Worm (Caenorhabditis elegans) whole organism, young adult: ENCODE results near the gene C03G6.21.
"Not testable (repeated sequence)": the region's sequence is repeated elsewhere in the genome, so short reads cannot be mapped to it uniquely, and the experiment has no call there.

Experiments
- B0019.2 ChIP-seq: fragments of 200-800 bp; sonication (Bioruptor generic); conservative IDR thresholded peaks from 2 replicates; pipeline ENCODE4 v1.3.6; 2022; ENCODE audit warnings: missing genetic modification reagents, missing genetic modification characterization, missing compliant biosample characterization
- B0035.1 ChIP-seq: sonication (generic microtip); optimal IDR thresholded peaks from 2 replicates; lab custom pipeline; 2016; ENCODE audit warnings: missing genetic modification characterization, mild to moderate bottlenecking, missing compliant biosample characterization, missing genotype, missing genetic modification reagents
- F10E7.11 ChIP-seq: sonication (generic microtip); optimal IDR thresholded peaks from 2 replicates; lab custom pipeline; 2017; ENCODE audit warnings: mild to moderate bottlenecking, missing genetic modification characterization, moderate library complexity, missing compliant biosample characterization
- F37B4.10 ChIP-seq: fragments of 200-800 bp; sonication (Bioruptor generic); IDR thresholded peaks from 2 replicates; pipeline ENCODE4 v1.3.6; 2022; ENCODE audit warnings: missing genetic modification characterization, missing compliant biosample characterization
- F49E8.2 ChIP-seq: sonication (generic microtip); optimal IDR thresholded peaks from 3 replicates; lab custom pipeline; 2017; ENCODE audit warnings: missing genetic modification characterization, mild to moderate bottlenecking, missing compliant biosample characterization, antibody characterized with exemption, moderate library complexity; ENCODE audit not compliant: insufficient read depth
- F57C9.4 ChIP-seq: sonication (generic microtip); optimal IDR thresholded peaks from 2 replicates; lab custom pipeline; 2017; ENCODE audit warnings: mild to moderate bottlenecking, missing genetic modification characterization, missing compliant biosample characterization
- K11D2.4 ChIP-seq: fragments of 200-800 bp; sonication (Bioruptor generic); IDR thresholded peaks from 2 replicates; pipeline ENCODE4 v1.3.6; 2022; ENCODE audit warnings: missing genetic modification reagents, missing genetic modification characterization, missing compliant biosample characterization
- K12H6.12 ChIP-seq: fragments of 200-800 bp; sonication (Bioruptor generic); optimal IDR thresholded peaks from 2 replicates; lab custom pipeline; 2018; ENCODE audit warnings: mild to moderate bottlenecking, missing genetic modification characterization, missing compliant biosample characterization
- Y53F4B.3 ChIP-seq: fragments of 200-800 bp; sonication (Bioruptor generic); IDR thresholded peaks from 2 replicates; pipeline ENCODE4 v1.3.6; 2022; ENCODE audit warnings: missing genetic modification reagents, missing genetic modification characterization, missing compliant biosample characterization
- Y79H2A.3 ChIP-seq: fragments of 200-800 bp; sonication (Bioruptor generic); conservative IDR thresholded peaks from 2 replicates; pipeline ENCODE4 v1.3.6; 2022; ENCODE audit warnings: missing genetic modification reagents, missing genetic modification characterization, missing compliant biosample characterization
- Y95B8A.8 ChIP-seq: fragments of 200-800 bp; sonication (Bioruptor generic); IDR thresholded peaks from 2 replicates; pipeline ENCODE4 v1.3.6; 2022; ENCODE audit warnings: missing genetic modification reagents, missing genetic modification characterization, missing compliant biosample characterization
- ZK185.1 ChIP-seq: sonication (generic microtip); optimal IDR thresholded peaks from 2 replicates; lab custom pipeline; 2016; ENCODE audit warnings: mild to moderate bottlenecking, missing genetic modification characterization, missing compliant biosample characterization; ENCODE audit not compliant: poor library complexity, severe bottlenecking
- akir-1 ChIP-seq: fragments of 200-800 bp; sonication (Bioruptor generic); optimal IDR thresholded peaks from 2 replicates; lab custom pipeline; 2018; ENCODE audit warnings: mild to moderate bottlenecking, missing genetic modification characterization, moderate library complexity, missing compliant biosample characterization
- ama-1 ChIP-seq, 3 experiments: fragments of 150-350 bp in 1 of 3; sonication (generic microtip) in 2 of 3; optimal IDR thresholded peaks; 2 replicates each; lab custom pipeline; 2014 to 2018; ENCODE audit warnings: missing biosample characterization in 2 of 3, missing genetic modification characterization in 2 of 3, missing genetic modification reagents in 2 of 3
- attf-3 ChIP-seq: fragments of 200-800 bp; sonication (Bioruptor generic); conservative IDR thresholded peaks from 2 replicates; pipeline ENCODE4 v1.3.6; 2022; ENCODE audit warnings: missing genetic modification reagents, missing genetic modification characterization, missing compliant biosample characterization
- bed-2 ChIP-seq: fragments of 200-800 bp; sonication (Bioruptor generic); IDR thresholded peaks from 2 replicates; pipeline ENCODE4 v1.3.6; 2022; ENCODE audit warnings: missing genetic modification reagents, missing genetic modification characterization, missing compliant biosample characterization
- ccch-3 ChIP-seq: fragments of 200-800 bp; sonication (Bioruptor generic); optimal IDR thresholded peaks from 2 replicates; lab custom pipeline; 2018; ENCODE audit warnings: mild to moderate bottlenecking, missing genetic modification characterization, missing compliant biosample characterization
- cebp-1 ChIP-seq, 2 experiments: fragments of 200-800 bp in 1 of 2; sonication (Bioruptor generic) in 1 of 2; sonication (generic microtip) in 1 of 2; IDR thresholded peaks in 1 of 2; optimal IDR thresholded peaks in 1 of 2; 2 replicates each; pipeline versions ENCODE4 v1.3.6 to Lab custom; 2017 to 2022; ENCODE audit warnings: missing compliant biosample characterization in 2 of 2, missing genetic modification characterization in 2 of 2, mild to moderate bottlenecking in 1 of 2, missing genetic modification reagents in 1 of 2, moderate library complexity in 1 of 2
- ceh-100 ChIP-seq: fragments of 200-800 bp; sonication (Bioruptor generic); IDR thresholded peaks from 2 replicates; pipeline ENCODE4 v1.3.6; 2022; ENCODE audit warnings: missing genetic modification reagents, missing genetic modification characterization, missing compliant biosample characterization
- ceh-91 ChIP-seq: fragments of 200-800 bp; sonication (Bioruptor generic); IDR thresholded peaks from 2 replicates; pipeline ENCODE4 v1.3.6; 2022; ENCODE audit warnings: missing genetic modification reagents, missing genetic modification characterization, missing compliant biosample characterization
- chd-7 ChIP-seq: sonication (generic microtip); optimal IDR thresholded peaks from 2 replicates; lab custom pipeline; 2016; ENCODE audit warnings: mild to moderate bottlenecking, missing genetic modification characterization, moderate library complexity, missing compliant biosample characterization
- die-1 ChIP-seq: sonication (generic microtip); optimal IDR thresholded peaks from 2 replicates; lab custom pipeline; 2016; ENCODE audit warnings: missing genotype, mild to moderate bottlenecking, missing genetic modification characterization, missing compliant biosample characterization
- dox-1 ChIP-seq: fragments of 200-800 bp; sonication (Bioruptor generic); IDR thresholded peaks from 2 replicates; pipeline ENCODE4 v1.3.6; 2022; ENCODE audit warnings: missing genetic modification reagents, missing genetic modification characterization, missing compliant biosample characterization
- egl-18 ChIP-seq: fragments of 200-800 bp; sonication (Bioruptor generic); IDR thresholded peaks from 2 replicates; pipeline ENCODE4 v1.3.6; 2022; ENCODE audit warnings: missing genetic modification reagents, missing genetic modification characterization, missing compliant biosample characterization
- egrh-3 ChIP-seq: fragments of 200-800 bp; sonication (Bioruptor generic); IDR thresholded peaks from 2 replicates; pipeline ENCODE4 v1.3.6; 2022; ENCODE audit warnings: missing genetic modification reagents, missing genetic modification characterization, missing compliant biosample characterization
- ets-4 ChIP-seq: fragments of 200-800 bp; sonication (Bioruptor generic); optimal IDR thresholded peaks from 2 replicates; lab custom pipeline; 2018; ENCODE audit warnings: mild to moderate bottlenecking, missing genetic modification characterization, missing compliant biosample characterization
- lin-26 ChIP-seq: fragments of 200-800 bp; sonication (Bioruptor generic); IDR thresholded peaks from 2 replicates; pipeline ENCODE4 v1.3.6; 2022; ENCODE audit warnings: missing genetic modification reagents, missing genetic modification characterization, missing compliant biosample characterization
- lin-40 ChIP-seq: sonication (generic microtip); optimal IDR thresholded peaks from 2 replicates; lab custom pipeline; 2016; ENCODE audit warnings: missing genetic modification characterization, mild to moderate bottlenecking, missing compliant biosample characterization, missing genotype, missing genetic modification reagents
- lir-1 ChIP-seq: fragments of 200-800 bp; sonication (Bioruptor generic); conservative IDR thresholded peaks from 2 replicates; pipeline ENCODE4 v1.3.6; 2022; ENCODE audit warnings: missing genetic modification reagents, missing genetic modification characterization, missing compliant biosample characterization
- lsl-1 ChIP-seq: fragments of 200-800 bp; sonication (Bioruptor generic); optimal IDR thresholded peaks from 2 replicates; lab custom pipeline; 2018; ENCODE audit warnings: mild to moderate bottlenecking, missing genetic modification characterization, moderate library complexity, missing compliant biosample characterization
- mxl-1 ChIP-seq: sonication (generic microtip); optimal IDR thresholded peaks from 2 replicates; lab custom pipeline; 2016; ENCODE audit warnings: missing genetic modification characterization, missing compliant biosample characterization
- nhr-80 ChIP-seq: sonication (generic microtip); optimal IDR thresholded peaks from 2 replicates; lab custom pipeline; 2016; ENCODE audit warnings: missing genetic modification characterization, missing compliant biosample characterization
- pha-4 ChIP-seq: fragments of 150-350 bp; sonication (generic microtip); optimal IDR thresholded peaks from 2 replicates; lab custom pipeline; 2014; ENCODE audit warnings: missing biosample characterization, missing genetic modification reagents, missing genetic modification characterization
- repo-1 ChIP-seq: sonication (generic microtip); optimal IDR thresholded peaks from 2 replicates; lab custom pipeline; 2017; ENCODE audit warnings: mild to moderate bottlenecking, missing genetic modification characterization, missing compliant biosample characterization
- snpc-3.4 ChIP-seq: sonication (generic microtip); optimal IDR thresholded peaks from 2 replicates; lab custom pipeline; 2017; ENCODE audit warnings: missing genetic modification characterization, mild to moderate bottlenecking, missing compliant biosample characterization, antibody characterized with exemption, moderate library complexity, missing genotype, missing genetic modification reagents
- snpc-4 ChIP-seq, 5 experiments: fragments of 150-350 bp in 1 of 5; sonication (generic microtip) in 4 of 5; optimal IDR thresholded peaks; 2 replicates each; lab custom pipeline; 2014 to 2018; ENCODE audit warnings: missing genetic modification characterization in 5 of 5, missing biosample characterization in 3 of 5, antibody characterized with exemption in 2 of 5, mild to moderate bottlenecking in 2 of 5, missing compliant biosample characterization in 2 of 5, missing genotype in 2 of 5, moderate library complexity in 2 of 5, missing genetic modification reagents in 1 of 5
- sptf-2 ChIP-seq: fragments of 200-800 bp; sonication (Bioruptor generic); optimal IDR thresholded peaks from 2 replicates; lab custom pipeline; 2018; ENCODE audit warnings: mild to moderate bottlenecking, missing genetic modification characterization, missing compliant biosample characterization
- tbp1 ChIP-seq: fragments of 200-800 bp; sonication (Bioruptor generic); optimal IDR thresholded peaks from 2 replicates; lab custom pipeline; 2018; ENCODE audit warnings: mild to moderate bottlenecking, missing genetic modification characterization, missing compliant biosample characterization
- tbx-9 ChIP-seq: sonication (generic microtip); optimal IDR thresholded peaks from 2 replicates; lab custom pipeline; 2016; ENCODE audit warnings: borderline replicate concordance, missing genetic modification characterization, inconsistent platforms, missing compliant biosample characterization
- xnd-1 ChIP-seq: sonication (generic microtip); optimal IDR thresholded peaks from 2 replicates; lab custom pipeline; 2016; ENCODE audit warnings: missing genotype, missing genetic modification reagents, missing genetic modification characterization, missing compliant biosample characterization
- ztf-3 ChIP-seq: fragments of 200-800 bp; sonication (Bioruptor generic); optimal IDR thresholded peaks from 2 replicates; lab custom pipeline; 2018; ENCODE audit warnings: mild to moderate bottlenecking, missing genetic modification characterization, missing compliant biosample characterization

C03G6.21 gene

DNA sequence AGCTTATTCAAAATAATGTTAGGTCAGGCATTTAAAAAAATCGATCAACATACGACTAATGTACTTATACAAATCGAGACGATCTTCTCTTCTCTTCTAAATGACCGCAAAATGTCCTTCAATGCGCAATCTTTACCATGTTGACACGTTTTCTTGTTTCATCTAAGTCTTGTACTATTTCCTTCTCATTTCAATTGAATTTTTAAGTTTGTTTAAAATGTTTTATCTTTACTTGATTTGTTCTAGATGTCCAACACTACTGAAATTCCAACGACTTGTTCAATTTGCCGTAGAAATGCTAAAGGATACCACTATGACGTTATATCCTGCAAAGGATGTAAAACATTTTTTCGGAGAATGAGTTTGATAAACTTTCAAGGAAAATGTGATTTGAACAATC lies 14.6 kb downstream of the C03G6.21 start, which contains the start of the genes nhr-263 and nhr-148:
TSS of gene nhr-263 (minus strand) at position 101 of the 400 bp plus-strand sequence.
TSS of gene nhr-148 (plus strand) at position 215 of the 400 bp plus-strand sequence.
- TF ChIP-seq F10E7.11 (tag; lab: Kevin White, UChicago) (no peak), ccch-3 (GFP tag; lab: Kevin White, UChicago) (no peak), repo-1 (tag; lab: Kevin White, UChicago) (no peak), die-1 (tag; lab: Kevin White, UChicago) (no peak), B0035.1 (tag; lab: Kevin White, UChicago) (no peak), nhr-80 (tag; lab: Kevin White, UChicago) (no peak), K12H6.12 (tag; lab: Kevin White, UChicago) (no peak), ZK185.1 (tag; lab: Kevin White, UChicago) (no peak), snpc-4 (GFP tag; optimal IDR thresholded peaks at IDR 0.05; lab: Kevin White, UChicago) (no peak), snpc-4 (tag; optimal IDR thresholded peaks at IDR 0.05; lab: Kevin White, UChicago) (no peak), K11D2.4 (GFP tag; lab: Robert Waterston, UW) (no peak), ets-4 (GFP tag; lab: Kevin White, UChicago) (no peak), snpc-3.4 (tag; lab: Kevin White, UChicago) (no peak)

DNA sequence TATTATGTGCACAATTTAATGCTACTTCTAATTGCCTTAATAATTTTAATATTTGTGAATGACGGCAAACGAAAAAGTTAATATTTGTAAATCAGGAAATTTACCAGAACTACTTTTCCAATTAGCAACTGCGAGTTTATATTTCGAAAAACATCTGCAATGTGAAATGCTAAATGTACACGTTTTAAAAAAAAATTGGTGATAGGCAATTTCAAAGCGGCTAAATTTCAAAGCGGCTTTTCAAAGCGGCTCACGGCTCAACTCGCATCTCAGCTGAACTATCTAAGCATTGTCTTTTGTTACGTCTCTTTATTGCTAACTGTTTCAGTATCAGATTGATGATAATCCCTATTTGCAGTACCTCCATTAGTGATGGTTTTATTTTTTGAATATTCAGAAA lies 16.8 kb downstream of the C03G6.21 start, which contains the start of gene srh-187:
TSS of gene srh-187 (minus strand) at position 101 of the 400 bp plus-strand sequence.
- TF ChIP-seq ama-1 (optimal IDR thresholded peaks at IDR 0.05; lab: Kevin White, UChicago) (no peak), ama-1 (GFP tag; optimal IDR thresholded peaks at IDR 0.05; lab: Kevin White, UChicago) (no peak), egl-18 (no peak), lin-26 (GFP tag; lab: Robert Waterston, UW) (no peak), F37B4.10 (GFP tag; lab: Robert Waterston, UW) (no peak), lir-1 (GFP tag; lab: Robert Waterston, UW) (no peak), tbp1 (no peak), tbx-9 (tag; lab: Kevin White, UChicago) (no peak), ceh-100 (GFP tag; lab: Robert Waterston, UW) (no peak), egrh-3 (GFP tag; lab: Robert Waterston, UW) (no peak), pha-4 (no peak), snpc-4 (GFP tag; optimal IDR thresholded peaks at IDR 0.05; lab: Kevin White, UChicago) (no peak), snpc-4 (tag; optimal IDR thresholded peaks at IDR 0.05; lab: Kevin White, UChicago) (no peak), ceh-91 (GFP tag; lab: Robert Waterston, UW) (no peak), B0019.2 (GFP tag; lab: Robert Waterston, UW) (no peak), lsl-1 (no peak), bed-2 (GFP tag; lab: Robert Waterston, UW) (no peak), Y79H2A.3 (GFP tag; lab: Robert Waterston, UW) (no peak)
- TF ChIP-seq, all 124 proteins: peak for 0

DNA sequence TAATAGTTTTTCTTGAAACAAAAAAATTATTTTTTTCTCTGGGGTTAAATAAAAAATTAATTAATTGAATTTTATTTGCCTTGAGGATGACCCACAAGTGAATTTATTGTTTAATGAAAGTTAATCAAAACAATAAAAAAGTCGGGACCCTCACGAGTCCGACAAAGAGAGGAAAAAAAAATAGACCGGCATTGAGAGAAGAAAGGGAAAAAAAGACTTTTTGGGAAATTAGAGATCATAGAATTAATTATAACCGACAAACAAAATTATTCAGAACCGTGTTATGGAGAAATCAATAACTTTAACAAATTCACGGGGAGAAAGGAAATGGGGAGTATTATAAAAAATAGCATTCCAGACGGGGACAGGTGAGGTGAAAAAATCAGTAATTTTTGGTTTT lies 19.4 kb downstream of the C03G6.21 start, which contains the start of gene F10G2.7:
TSS of gene F10G2.7 (minus strand) at position 101 of the 400 bp plus-strand sequence.
- TF ChIP-seq attf-3 (GFP tag; lab: Robert Waterston, UW); lin-40; ceh-100 (GFP tag; lab: Robert Waterston, UW): not testable (repeated sequence)
- TF ChIP-seq, all 124 proteins: peak for 0; not testable (repeated sequence) for 124

DNA sequence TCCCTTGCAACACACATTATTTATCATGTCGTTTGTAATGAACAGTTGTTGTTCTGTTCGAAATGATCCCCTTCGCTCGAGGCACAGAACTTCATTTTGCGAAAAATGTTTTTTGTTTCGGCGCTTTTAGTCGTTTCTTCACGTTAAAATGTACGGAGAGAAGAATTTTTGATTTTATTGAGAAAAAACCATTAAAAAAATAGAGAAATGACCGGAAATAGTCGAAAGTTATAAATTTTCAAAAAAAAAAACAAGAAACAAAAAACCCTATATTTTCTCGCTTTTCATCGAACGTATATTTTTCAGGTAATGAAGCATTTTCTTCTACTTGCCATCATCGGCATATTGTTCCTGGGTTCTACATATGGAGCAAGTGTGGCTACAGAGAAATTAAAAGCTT lies 24.3 kb downstream of the C03G6.21 start, which contains the start of gene F10G2.1:
TSS of gene F10G2.1 (plus strand) at position 301 of the 400 bp plus-strand sequence.
- TF ChIP-seq xnd-1: no peak
- TF ChIP-seq pha-4: no peak
- no peak for TF ChIP-seq ets-4 (GFP tag; lab: Kevin White, UChicago)
- no peak for TF ChIP-seq cebp-1 (GFP tag; IDR thresholded peaks at IDR 0.05; lab: Robert Waterston, UW)
- TF ChIP-seq cebp-1 (tag; optimal IDR thresholded peaks at IDR 0.05; lab: Kevin White, UChicago): no peak
- TF ChIP-seq sptf-2 (GFP tag; lab: Kevin White, UChicago): no peak
- no peak for TF ChIP-seq ztf-3
- TF ChIP-seq Y79H2A.3 (GFP tag; lab: Robert Waterston, UW): no peak
- no peak for TF ChIP-seq Y95B8A.8
- TF ChIP-seq lin-40: no peak
- TF ChIP-seq Y53F4B.3: no peak
- no peak for TF ChIP-seq chd-7 (tag; lab: Kevin White, UChicago)
- no peak for TF ChIP-seq F49E8.2
- no peak for TF ChIP-seq akir-1 (GFP tag; lab: Kevin White, UChicago)
- no peak for TF ChIP-seq mxl-1 (tag; lab: Kevin White, UChicago)
- no peak for TF ChIP-seq dox-1
- no peak for TF ChIP-seq F57C9.4 (tag; lab: Kevin White, UChicago)
